Worm (Caenorhabditis elegans) whole organism, L4/young adult: ENCODE measurements around the gene trpp-6.

Experiments
- W03F9.2 ChIP-seq: fragments of 150-350 bp; optimal IDR thresholded peaks from 2 replicates; lab custom pipeline; 2014; ENCODE audit warnings: missing biosample characterization, missing genetic modification characterization
- dao-5 ChIP-seq: sonication (generic microtip); optimal IDR thresholded peaks from 2 replicates; lab custom pipeline; 2016; ENCODE audit warnings: missing genotype, missing genetic modification characterization, moderate library complexity, missing compliant biosample characterization
- him-1 ChIP-seq: sonication (generic microtip); optimal IDR thresholded peaks from 2 replicates; lab custom pipeline; 2016; ENCODE audit warnings: missing genotype, missing genetic modification reagents, missing genetic modification characterization, missing compliant biosample characterization

DNA sequence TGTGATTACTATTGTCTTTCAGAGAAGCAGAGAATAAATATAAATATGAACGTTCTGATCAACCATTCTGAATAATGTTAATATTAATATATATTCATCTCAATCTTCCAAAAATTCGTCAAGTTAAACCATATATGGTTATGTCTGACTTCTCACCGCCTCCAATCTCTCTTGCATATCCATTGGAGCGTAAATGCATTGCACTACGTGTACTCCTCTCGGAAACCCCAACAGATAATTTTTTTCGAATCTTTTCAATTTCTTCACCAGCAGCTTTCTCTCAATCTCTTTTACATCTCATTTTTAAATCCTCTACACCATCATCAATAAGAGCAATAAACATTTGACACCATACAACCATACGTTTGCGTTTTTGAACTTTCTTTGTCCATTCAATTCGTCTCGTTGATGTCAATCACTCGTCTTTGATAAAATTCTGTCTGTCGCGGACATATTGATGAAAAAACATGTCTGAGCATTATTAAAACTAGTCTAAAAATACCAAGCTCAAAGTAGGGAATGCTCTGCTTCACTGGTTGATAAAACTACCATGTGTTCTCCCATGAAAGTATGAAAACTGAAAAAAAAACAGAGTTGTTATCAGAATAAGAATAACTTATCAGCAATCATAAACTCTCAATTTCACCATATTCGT, 11.7 kb downstream of the trpp-6 start:
- TF ChIP-seq him-1 (tag; lab: Kevin White, UChicago) = no peak
- peak; percentile 74 for TF ChIP-seq W03F9.2
- no peak for TF ChIP-seq dao-5 (tag; lab: Kevin White, UChicago)
